Fruit fly (Drosophila melanogaster): ENCODE measurements around the gene AOX2.

- TF ChIP-seq CG8478 (optimal IDR thresholded peaks at IDR 0.05) (no peak), CTCF (optimal IDR thresholded peaks at IDR 0.05) (no peak)
These were observed 29.0 kb downstream of the AOX2 start for dm6 chr3R:15513208-15513607.
